Fruit fly (Drosophila melanogaster): ENCODE measurements around the gene CG8036.
A peak's percentile ranks its signal among the peaks of the same experiment; 100 is the strongest.

Gene CG8036

dm6 chr3R:8659200-8659897, 8.3 kb upstream of the CG8036 start (continued):
- TF ChIP-seq CG3919 (GFP tag; optimal IDR thresholded peaks at IDR 0.05) = peak; percentile 62
- peak; percentile 78 for TF ChIP-seq Sox14 (GFP tag; optimal IDR thresholded peaks at IDR 0.05)
- peak; percentile 57 for TF ChIP-seq Ets21C (GFP tag; optimal IDR thresholded peaks at IDR 0.05)
- peak; percentile 58 for TF ChIP-seq spab (GFP tag; optimal IDR thresholded peaks at IDR 0.05)
- TF ChIP-seq Eip93F (GFP tag; optimal IDR thresholded peaks at IDR 0.05) = peak; percentile 62
- peak; percentile 5 for TF ChIP-seq fd59A (GFP tag; optimal IDR thresholded peaks at IDR 0.05)
- peak; percentile 80 for TF ChIP-seq esn (GFP tag; optimal IDR thresholded peaks at IDR 0.05)
- peak; percentile 62 for TF ChIP-seq topi (GFP tag; optimal IDR thresholded peaks at IDR 0.05)
- TF ChIP-seq salr (GFP tag; optimal IDR thresholded peaks at IDR 0.05) = peak in 1 of 2 experiments; percentile 38
- TF ChIP-seq CG7368 (GFP tag; optimal IDR thresholded peaks at IDR 0.05) = peak; percentile 45
- TF ChIP-seq Eip75B (GFP tag; optimal IDR thresholded peaks at IDR 0.05) = peak; percentile 74
- TF ChIP-seq Hr39 (GFP tag; optimal IDR thresholded peaks at IDR 0.05) = peak; percentile 67
- TF ChIP-seq net (GFP tag; optimal IDR thresholded peaks at IDR 0.05) = peak; percentile 63
- TF ChIP-seq CG11294 (GFP tag; IDR thresholded peaks at IDR 0.05) = no peak
- peak; percentile 84 for TF ChIP-seq vri (GFP tag; optimal IDR thresholded peaks at IDR 0.05)
- peak; percentile 64 for TF ChIP-seq CG6808 (GFP tag; optimal IDR thresholded peaks at IDR 0.05)
- TF ChIP-seq eg (GFP tag; IDR thresholded peaks at IDR 0.05) = peak; percentile 60; the same call in 2 of the 3 replicates
- TF ChIP-seq dac (GFP tag; optimal IDR thresholded peaks at IDR 0.05) = peak; percentile 7
- TF ChIP-seq OdsH (GFP tag; optimal IDR thresholded peaks at IDR 0.05) = peak; percentile 56
- peak; percentile 48 for TF ChIP-seq CG8632 (GFP tag; optimal IDR thresholded peaks at IDR 0.05)
- TF ChIP-seq CG9139 (GFP tag; optimal IDR thresholded peaks at IDR 0.05) = peak; percentile 23
- TF ChIP-seq CG15336 (GFP tag; IDR thresholded peaks at IDR 0.05) = peak; percentile 54; the same call in 1 of the 2 replicates
- no peak for TF ChIP-seq Sox15 (GFP tag; optimal IDR thresholded peaks at IDR 0.05)
- TF ChIP-seq acj6 (GFP tag; optimal IDR thresholded peaks at IDR 0.05) = peak; percentile 61
- peak; percentile 3 for TF ChIP-seq CG16779 (tag; optimal IDR thresholded peaks at IDR 0.05)
- TF ChIP-seq CG4318 (GFP tag; optimal IDR thresholded peaks at IDR 0.05) = peak; percentile 41
- 0 out of 3 replicates have a peak, but pooled peaks have one; percentile 28 for TF ChIP-seq CG8119 (GFP tag; IDR thresholded peaks at IDR 0.05)
- peak; percentile 49 for TF ChIP-seq CG11762 (GFP tag; optimal IDR thresholded peaks at IDR 0.05; ENCODE audit: insufficient read depth)
- TF ChIP-seq CG3032 (tag; optimal IDR thresholded peaks at IDR 0.05) = peak; percentile 21
- TF ChIP-seq CG34406 (GFP tag; optimal IDR thresholded peaks at IDR 0.05) = peak; percentile 47
- TF ChIP-seq CG1621 (tag; optimal IDR thresholded peaks at IDR 0.05) = no peak
- peak; percentile 87 for TF ChIP-seq svp (GFP tag)
- peak; percentile 62 for TF ChIP-seq CG10669 (GFP tag; optimal IDR thresholded peaks at IDR 0.05)
- TF ChIP-seq CG6854 (GFP tag; optimal IDR thresholded peaks at IDR 0.05) = peak; percentile 40
- TF ChIP-seq Hr4 (GFP tag; optimal IDR thresholded peaks at IDR 0.05) = peak; percentile 67
- peak; percentile 74 for TF ChIP-seq Met (GFP tag; optimal IDR thresholded peaks at IDR 0.05)
- TF ChIP-seq fd85E (GFP tag; optimal IDR thresholded peaks at IDR 0.05) = no peak
- peak; percentile 29 for TF ChIP-seq fkh (GFP tag; optimal IDR thresholded peaks at IDR 0.05)

- TF ChIP-seq CG6854 (GFP tag; optimal IDR thresholded peaks at IDR 0.05) (peak; percentile 27), lz (GFP tag; optimal IDR thresholded peaks at IDR 0.05) (peak; percentile 34), CG4318 (GFP tag; optimal IDR thresholded peaks at IDR 0.05) (no peak), spab (GFP tag; optimal IDR thresholded peaks at IDR 0.05) (no peak), CG16779 (tag; optimal IDR thresholded peaks at IDR 0.05) (no peak), Gug (GFP tag; IDR thresholded peaks at IDR 0.05) (no peak), Eip78C (GFP tag) (peak; percentile 29), CG6276 (GFP tag; optimal IDR thresholded peaks at IDR 0.05) (no peak), Sox15 (GFP tag; optimal IDR thresholded peaks at IDR 0.05) (no peak), topi (GFP tag; optimal IDR thresholded peaks at IDR 0.05) (no peak), achi (GFP tag; optimal IDR thresholded peaks at IDR 0.05) (peak; percentile 51), dac (GFP tag; optimal IDR thresholded peaks at IDR 0.05) (no peak), CG8632 (GFP tag; optimal IDR thresholded peaks at IDR 0.05) (no peak), Eip93F (GFP tag; optimal IDR thresholded peaks at IDR 0.05) (no peak), net (GFP tag; optimal IDR thresholded peaks at IDR 0.05) (no peak), OdsH (GFP tag; optimal IDR thresholded peaks at IDR 0.05) (no peak), CG6163 (GFP tag; IDR thresholded peaks at IDR 0.05) (peak; percentile 52), Smox (GFP tag; optimal IDR thresholded peaks at IDR 0.05) (peak; percentile 20), CG1621 (tag; optimal IDR thresholded peaks at IDR 0.05) (peak; percentile 99), vri (GFP tag; optimal IDR thresholded peaks at IDR 0.05) (no peak), Hr4 (GFP tag; optimal IDR thresholded peaks at IDR 0.05) (no peak), eg (GFP tag; IDR thresholded peaks at IDR 0.05) (0 out of 3 replicates have a peak, but pooled peaks have one; percentile 31), CG10669 (GFP tag; optimal IDR thresholded peaks at IDR 0.05) (no peak), CG11762 (GFP tag; optimal IDR thresholded peaks at IDR 0.05; ENCODE audit: insufficient read depth) (no peak), Lpt (GFP tag; optimal IDR thresholded peaks at IDR 0.05) (no peak)
Measured at dm6 chr3R:8659907-8660660, 7.6 kb upstream of the CG8036 start.
